Fruit fly (Drosophila melanogaster): ENCODE data around the gene CG31415.

CG31415 gene

dm6 chr3R:9771519-9771972 is 28.2 kb downstream of the CG31415 start, which contains the start of gene CG9471 (continued):
- TF ChIP-seq tll (GFP tag; optimal IDR thresholded peaks at IDR 0.05) (no peak), fd3F (GFP tag; optimal IDR thresholded peaks at IDR 0.05) (peak; percentile 89), CG4328 (GFP tag; optimal IDR thresholded peaks at IDR 0.05) (peak; percentile 83), Fer3 (tag; optimal IDR thresholded peaks at IDR 0.05) (peak; percentile 94), CG18262 (tag; optimal IDR thresholded peaks at IDR 0.05) (peak; percentile 90), sima (GFP tag; optimal IDR thresholded peaks at IDR 0.05) (peak; percentile 7), dan (GFP tag; IDR thresholded peaks at IDR 0.05) (peak; percentile 69), Trl (optimal IDR thresholded peaks at IDR 0.05) (no peak), Trl (GFP tag; optimal IDR thresholded peaks at IDR 0.05) (peak; percentile 93), jumu (GFP tag; optimal IDR thresholded peaks at IDR 0.05) (peak; percentile 86), CG12391 (tag; optimal IDR thresholded peaks at IDR 0.05) (peak; percentile 94), vnd (GFP tag; IDR thresholded peaks at IDR 0.05; ENCODE audit: partially characterized antibody) (no peak), CG7987 (GFP tag; optimal IDR thresholded peaks at IDR 0.05) (peak; percentile 80), Blimp-1 (GFP tag; optimal IDR thresholded peaks at IDR 0.05) (peak; percentile 89), CG9609 (GFP tag; optimal IDR thresholded peaks at IDR 0.05) (peak; percentile 84), D19B (GFP tag; optimal IDR thresholded peaks at IDR 0.05) (peak; percentile 78), ERR (GFP tag; optimal IDR thresholded peaks at IDR 0.05) (peak; percentile 90), az2 (GFP tag; optimal IDR thresholded peaks at IDR 0.05) (peak; percentile 93), usp (GFP tag; optimal IDR thresholded peaks at IDR 0.05) (no peak), repo (GFP tag; optimal IDR thresholded peaks at IDR 0.05) (peak; percentile 68), CG1792 (GFP tag; optimal IDR thresholded peaks at IDR 0.05) (peak; percentile 83), Fer2 (tag; optimal IDR thresholded peaks at IDR 0.05) (peak; percentile 85), ara (GFP tag; IDR thresholded peaks at IDR 0.05) (peak; percentile 91), Awh (GFP tag; IDR thresholded peaks at IDR 0.05) (peak; percentile 90), CG15696 (tag; optimal IDR thresholded peaks at IDR 0.05) (peak; percentile 76), nau (GFP tag; optimal IDR thresholded peaks at IDR 0.05) (peak; percentile 87), HLH54F (GFP tag; optimal IDR thresholded peaks at IDR 0.05) (peak; percentile 90), ap (GFP tag; IDR thresholded peaks at IDR 0.05) (peak; percentile 90), HmgZ (tag; optimal IDR thresholded peaks at IDR 0.05) (peak; percentile 96), al (GFP tag; IDR thresholded peaks at IDR 0.05) (peak; percentile 87), Asciz (GFP tag; optimal IDR thresholded peaks at IDR 0.05) (peak; percentile 81), CG2678 (tag; optimal IDR thresholded peaks at IDR 0.05) (peak; percentile 95), CG34224 (GFP tag; IDR thresholded peaks at IDR 0.05; ENCODE audit: partially characterized antibody) (no peak), lbe (GFP tag; optimal IDR thresholded peaks at IDR 0.05) (peak; percentile 96), CG3163 (GFP tag; optimal IDR thresholded peaks at IDR 0.05) (peak; percentile 57), CG7928 (GFP tag; optimal IDR thresholded peaks at IDR 0.05) (peak; percentile 59), CG4424 (GFP tag; optimal IDR thresholded peaks at IDR 0.05) (peak; percentile 91), croc (GFP tag; conservative IDR thresholded peaks at IDR 0.05) (peak; percentile 80), CG15479 (GFP tag; optimal IDR thresholded peaks at IDR 0.05) (no peak), fd64A (GFP tag; optimal IDR thresholded peaks at IDR 0.05) (peak; percentile 41), run (tag; optimal IDR thresholded peaks at IDR 0.05) (peak; percentile 75), wdn (GFP tag; IDR thresholded peaks at IDR 0.05) (peak; percentile 89), bowl (GFP tag; IDR thresholded peaks at IDR 0.05) (peak; percentile 85), HLH4C (GFP tag; IDR thresholded peaks at IDR 0.05; ENCODE audit: partially characterized antibody) (peak; percentile 32; the same call in 1 of the 3 replicates), nmo (GFP tag; optimal IDR thresholded peaks at IDR 0.05) (peak; percentile 92), CG34376 (GFP tag; optimal IDR thresholded peaks at IDR 0.05) (peak; percentile 87), CG4707 (GFP tag; optimal IDR thresholded peaks at IDR 0.05) (peak; percentile 73), CG3995 (GFP tag; optimal IDR thresholded peaks at IDR 0.05) (peak; percentile 69), hth (optimal IDR thresholded peaks at IDR 0.05) (no peak), Bgb (GFP tag; IDR thresholded peaks at IDR 0.05; ENCODE audit: partially characterized antibody) (peak; percentile 15; the same call in 1 of the 2 replicates)
